Worm (Caenorhabditis elegans) whole organism, mixed stage, embryonic: ENCODE results near the gene F59C12.4.

Source experiments
- bed-3 ChIP-seq: fragments of 200-800 bp; sonication (Bioruptor generic); optimal IDR thresholded peaks from 3 replicates; lab custom pipeline; 2018; ENCODE audit warnings: mild to moderate bottlenecking, missing genetic modification characterization, moderate library complexity, missing compliant biosample characterization
- blmp-1 ChIP-seq: fragments of 150-350 bp; optimal IDR thresholded peaks from 2 replicates; lab custom pipeline; 2014; ENCODE audit warnings: missing biosample characterization, missing genetic modification characterization
- ceh-39 ChIP-seq: fragments of 150-350 bp; optimal IDR thresholded peaks from 2 replicates; lab custom pipeline; 2014; ENCODE audit warnings: missing biosample characterization, missing genetic modification characterization
- ceh-43 ChIP-seq: fragments of 200-800 bp; sonication (Bioruptor generic); optimal IDR thresholded peaks from 2 replicates; lab custom pipeline; 2018; ENCODE audit warnings: mild to moderate bottlenecking, missing genetic modification characterization, moderate library complexity, missing compliant biosample characterization
- ceh-83 ChIP-seq: fragments of 200-800 bp; sonication (Bioruptor generic); optimal IDR thresholded peaks from 2 replicates; lab custom pipeline; 2018; ENCODE audit warnings: mild to moderate bottlenecking, missing genetic modification characterization, missing compliant biosample characterization
- ces-1 ChIP-seq: fragments of 150-350 bp; optimal IDR thresholded peaks from 2 replicates; lab custom pipeline; 2014; ENCODE audit warnings: missing biosample characterization, missing genetic modification reagents, missing genetic modification characterization
- cnd-1 ChIP-seq: fragments of 200-800 bp; sonication (Bioruptor generic); optimal IDR thresholded peaks from 2 replicates; lab custom pipeline; 2018; ENCODE audit warnings: mild to moderate bottlenecking, missing genetic modification characterization, missing compliant biosample characterization
- drap-1 ChIP-seq: fragments of 200-800 bp; sonication (Bioruptor generic); optimal IDR thresholded peaks from 3 replicates; lab custom pipeline; 2018; ENCODE audit warnings: mild to moderate bottlenecking, missing genetic modification characterization, missing compliant biosample characterization
- elt-1 ChIP-seq: sonication (generic microtip); optimal IDR thresholded peaks from 2 replicates; lab custom pipeline; 2017; ENCODE audit warnings: missing genetic modification characterization, mild to moderate bottlenecking, missing compliant biosample characterization, antibody characterized with exemption, moderate library complexity, borderline replicate concordance; ENCODE audit not compliant: insufficient read depth
- elt-3 ChIP-seq: fragments of 150-350 bp; optimal IDR thresholded peaks from 2 replicates; lab custom pipeline; 2014; ENCODE audit warnings: missing biosample characterization, missing genetic modification characterization
- flh-1 ChIP-seq: fragments of 200-800 bp; sonication (Bioruptor generic); optimal IDR thresholded peaks from 2 replicates; lab custom pipeline; 2018; ENCODE audit warnings: mild to moderate bottlenecking, missing genetic modification characterization, moderate library complexity, missing compliant biosample characterization
- ham-2 ChIP-seq: fragments of 200-800 bp; sonication (Bioruptor generic); optimal IDR thresholded peaks from 2 replicates; lab custom pipeline; 2018; ENCODE audit warnings: mild to moderate bottlenecking, missing genetic modification characterization, missing compliant biosample characterization
- hlh-1 ChIP-seq: fragments of 150-350 bp; optimal IDR thresholded peaks from 2 replicates; lab custom pipeline; 2014; ENCODE audit warnings: missing biosample characterization, missing genetic modification reagents, missing genetic modification characterization
- lin-13 ChIP-seq: fragments of 150-350 bp; optimal IDR thresholded peaks from 2 replicates; lab custom pipeline; 2014; ENCODE audit warnings: missing biosample characterization, missing genetic modification characterization
- lin-32 ChIP-seq: fragments of 200-800 bp; sonication (Bioruptor generic); optimal IDR thresholded peaks from 2 replicates; lab custom pipeline; 2018; ENCODE audit warnings: mild to moderate bottlenecking, missing genetic modification characterization, missing compliant biosample characterization
- lsy-2 ChIP-seq: fragments of 150-350 bp; optimal IDR thresholded peaks from 2 replicates; lab custom pipeline; 2014; ENCODE audit warnings: missing biosample characterization, missing genetic modification characterization
- mab-5 ChIP-seq: fragments of 150-350 bp; optimal IDR thresholded peaks from 2 replicates; lab custom pipeline; 2014; ENCODE audit warnings: missing biosample characterization, missing genetic modification characterization
- mep-1 ChIP-seq: fragments of 150-350 bp; optimal IDR thresholded peaks from 2 replicates; lab custom pipeline; 2017; ENCODE audit warnings: missing biosample characterization, missing genetic modification reagents, missing genetic modification characterization, inconsistent platforms
- mls-2 ChIP-seq: sonication (generic microtip); optimal IDR thresholded peaks from 2 replicates; lab custom pipeline; 2016; ENCODE audit warnings: mild to moderate bottlenecking, missing genetic modification characterization, moderate library complexity, missing compliant biosample characterization
- nhr-12 ChIP-seq: fragments of 150-350 bp; optimal IDR thresholded peaks from 2 replicates; lab custom pipeline; 2014; ENCODE audit warnings: missing biosample characterization, missing genetic modification characterization
- nhr-2 ChIP-seq: fragments of 150-350 bp; optimal IDR thresholded peaks from 2 replicates; lab custom pipeline; 2014; ENCODE audit warnings: missing biosample characterization, missing genetic modification characterization
- nhr-237 ChIP-seq: fragments of 150-350 bp; optimal IDR thresholded peaks from 2 replicates; lab custom pipeline; 2014; ENCODE audit warnings: missing biosample characterization, missing genetic modification characterization
- nhr-28 ChIP-seq: fragments of 150-350 bp; optimal IDR thresholded peaks from 2 replicates; lab custom pipeline; 2014; ENCODE audit warnings: missing biosample characterization, missing genetic modification characterization
- nhr-76 ChIP-seq: sonication (generic microtip); optimal IDR thresholded peaks from 2 replicates; lab custom pipeline; 2017; ENCODE audit warnings: missing biosample characterization, missing genetic modification characterization
- pha-4 ChIP-seq: fragments of 150-350 bp; optimal IDR thresholded peaks from 2 replicates; lab custom pipeline; 2018; ENCODE audit warnings: missing biosample characterization, missing genetic modification reagents, missing genetic modification characterization
- sem-2 ChIP-seq: fragments of 200-800 bp; sonication (Bioruptor generic); optimal IDR thresholded peaks from 2 replicates; lab custom pipeline; 2018; ENCODE audit warnings: mild to moderate bottlenecking, missing genetic modification characterization, missing compliant biosample characterization
- snpc-4 ChIP-seq: fragments of 150-350 bp; optimal IDR thresholded peaks from 2 replicates; lab custom pipeline; 2014; ENCODE audit warnings: missing biosample characterization, missing genetic modification characterization
- sptf-1 ChIP-seq: sonication (generic microtip); optimal IDR thresholded peaks from 2 replicates; lab custom pipeline; 2017; ENCODE audit warnings: mild to moderate bottlenecking, missing genetic modification characterization, moderate library complexity, missing compliant biosample characterization
- unc-120 ChIP-seq: sonication (generic microtip); optimal IDR thresholded peaks from 2 replicates; lab custom pipeline; 2017; ENCODE audit warnings: missing genetic modification characterization, missing compliant biosample characterization; ENCODE audit not compliant: poor library complexity, severe bottlenecking
- unc-39 ChIP-seq: fragments of 150-350 bp; optimal IDR thresholded peaks from 2 replicates; lab custom pipeline; 2014; ENCODE audit warnings: missing biosample characterization, missing genetic modification characterization
- unc-62 ChIP-seq: fragments of 150-350 bp; optimal IDR thresholded peaks from 2 replicates; lab custom pipeline; 2014; ENCODE audit warnings: missing biosample characterization, missing genetic modification reagents, missing genetic modification characterization
- zip-8 ChIP-seq: fragments of 150-350 bp; optimal IDR thresholded peaks from 2 replicates; lab custom pipeline; 2014; ENCODE audit warnings: missing biosample characterization, missing genetic modification characterization
- ztf-11 ChIP-seq: fragments of 150-350 bp; optimal IDR thresholded peaks from 2 replicates; lab custom pipeline; 2014; ENCODE audit warnings: missing biosample characterization, missing genetic modification characterization

The F59C12.4 gene

DNA sequence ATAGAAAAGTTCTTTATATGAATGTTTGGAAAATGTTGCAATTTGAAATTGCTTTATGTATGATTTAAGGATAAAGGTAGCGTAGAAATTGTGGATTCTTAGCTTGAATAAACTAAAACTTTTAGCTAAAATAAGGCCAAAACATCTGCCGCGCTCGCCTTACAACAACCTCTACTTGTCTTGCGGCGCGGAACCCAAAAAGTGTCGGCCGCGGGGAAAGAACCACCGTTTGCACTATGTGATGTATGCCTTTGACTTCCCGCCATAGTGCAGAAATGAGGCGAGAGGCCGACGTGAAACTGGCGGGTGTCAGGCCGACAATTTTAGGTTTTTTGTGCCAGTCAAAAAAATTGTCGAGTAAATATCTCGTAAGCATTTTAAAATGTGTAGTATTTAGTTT is 30.5 kb downstream of the F59C12.4 start:
- TF ChIP-seq pha-4 (tag; lab: Kevin White, UChicago) (no peak), elt-1 (no peak), drap-1 (GFP tag; lab: Kevin White, UChicago) (no peak), ham-2 (GFP tag; lab: Kevin White, UChicago) (no peak), mls-2 (no peak), sem-2 (no peak), bed-3 (GFP tag; lab: Kevin White, UChicago) (no peak), blmp-1 (no peak), unc-39 (tag; lab: Kevin White, UChicago) (no peak), nhr-12 (tag; lab: Kevin White, UChicago) (no peak)
- TF ChIP-seq, all 35 proteins: peak for 0

DNA sequence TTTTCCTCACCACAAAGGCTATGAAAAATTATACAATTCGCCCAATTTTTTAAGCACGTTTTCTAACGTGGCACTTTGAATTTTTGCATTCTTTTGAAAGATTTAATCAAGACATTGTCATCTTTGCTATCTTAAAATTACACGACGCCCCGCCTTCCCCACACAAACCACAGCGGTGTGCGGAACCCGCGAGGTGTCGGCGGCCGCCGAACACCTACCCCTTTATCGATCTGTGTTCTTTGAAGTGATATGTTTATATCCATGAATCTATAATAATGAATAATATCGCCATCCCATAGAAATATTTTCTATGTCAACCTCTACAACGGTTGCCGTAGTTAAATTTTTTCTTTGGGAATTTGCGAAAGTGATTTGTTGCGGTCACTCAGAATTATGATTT is 36.1 kb downstream of the F59C12.4 start:
- no peak for TF ChIP-seq nhr-76 (tag; lab: Kevin White, UChicago)
- no peak for TF ChIP-seq unc-120
- no peak for TF ChIP-seq mep-1 (tag; lab: Kevin White, UChicago)
- TF ChIP-seq unc-39 (tag; lab: Kevin White, UChicago), result no peak
- TF ChIP-seq unc-62 (GFP tag; lab: Kevin White, UChicago), result no peak
- TF ChIP-seq zip-8 (tag; lab: Kevin White, UChicago), result no peak
- TF ChIP-seq lin-32 (GFP tag; lab: Kevin White, UChicago), result no peak
- TF ChIP-seq nhr-28 (tag; lab: Kevin White, UChicago), result no peak
- TF ChIP-seq ceh-83 (GFP tag; lab: Kevin White, UChicago), result no peak
- TF ChIP-seq lsy-2 (tag; lab: Kevin White, UChicago), result no peak
- no peak for TF ChIP-seq sem-2
- TF ChIP-seq bed-3 (GFP tag; lab: Kevin White, UChicago), result no peak
- no peak for TF ChIP-seq elt-3
- no peak for TF ChIP-seq ceh-43 (GFP tag; lab: Kevin White, UChicago)
- TF ChIP-seq nhr-237 (tag; lab: Kevin White, UChicago), result no peak
- TF ChIP-seq blmp-1, result no peak
- no peak for TF ChIP-seq ces-1 (GFP tag; lab: Kevin White, UChicago)
- no peak for TF ChIP-seq snpc-4 (tag; lab: Kevin White, UChicago)

DNA sequence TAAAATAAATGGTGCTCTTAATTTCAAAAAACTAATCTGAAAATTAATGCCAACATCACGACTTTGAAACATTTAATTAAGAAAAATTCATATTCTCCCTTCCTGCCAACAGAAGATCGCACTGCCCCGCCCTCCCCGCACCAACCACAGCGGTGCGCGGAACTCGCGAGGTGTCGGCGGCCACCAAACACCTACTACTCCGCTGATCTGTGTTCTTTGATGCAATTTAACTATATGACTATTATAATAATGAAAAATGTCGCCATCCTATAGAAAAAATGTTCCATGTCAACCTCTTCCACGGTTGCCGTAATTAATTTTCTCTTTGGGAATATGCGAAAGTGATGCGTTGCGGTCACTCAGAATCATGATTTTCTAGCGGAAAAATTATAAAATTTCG is 36.6 kb downstream of the F59C12.4 start:
- TF ChIP-seq nhr-2 (tag; lab: Kevin White, UChicago), result no peak
- TF ChIP-seq mls-2, result no peak
- no peak for TF ChIP-seq mab-5

DNA sequence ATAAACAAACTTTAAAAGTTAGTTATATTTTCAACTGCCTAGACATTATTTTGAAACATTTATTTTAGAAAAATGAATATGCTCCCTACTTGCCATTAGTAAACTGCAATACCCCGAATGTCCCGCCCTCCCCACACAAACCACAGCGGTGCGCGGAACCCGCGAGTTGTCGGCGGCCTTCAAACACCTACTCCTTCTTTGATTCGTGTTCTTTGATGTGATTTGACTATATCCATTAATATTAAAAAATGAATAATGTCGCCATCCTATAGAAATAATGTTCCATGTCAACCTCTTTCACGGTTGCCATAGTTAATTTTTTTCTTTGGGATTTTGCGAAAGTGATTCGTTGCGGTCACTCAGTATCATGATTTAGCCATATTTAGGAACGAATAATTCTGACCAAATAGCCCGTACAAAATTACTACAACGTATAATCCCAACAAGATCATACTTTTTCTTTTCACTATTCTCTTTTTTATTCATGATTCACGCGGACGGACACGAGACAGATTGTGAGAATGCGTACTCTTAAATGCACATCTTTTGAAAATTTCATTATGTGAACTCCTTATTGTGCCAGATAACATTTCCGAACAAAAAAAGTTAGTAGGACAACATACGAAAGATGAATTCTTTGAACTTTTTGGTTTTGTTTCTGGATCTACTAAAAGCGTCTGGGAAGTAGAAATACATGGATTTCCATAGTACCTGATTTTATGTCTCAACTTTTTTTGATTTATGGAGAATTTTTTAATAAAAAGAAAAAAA is 37.7 kb downstream of the F59C12.4 start:
- TF ChIP-seq ceh-39 (tag; lab: Kevin White, UChicago), result peak; percentile 2
- no peak for TF ChIP-seq zip-8 (tag; lab: Kevin White, UChicago)

DNA sequence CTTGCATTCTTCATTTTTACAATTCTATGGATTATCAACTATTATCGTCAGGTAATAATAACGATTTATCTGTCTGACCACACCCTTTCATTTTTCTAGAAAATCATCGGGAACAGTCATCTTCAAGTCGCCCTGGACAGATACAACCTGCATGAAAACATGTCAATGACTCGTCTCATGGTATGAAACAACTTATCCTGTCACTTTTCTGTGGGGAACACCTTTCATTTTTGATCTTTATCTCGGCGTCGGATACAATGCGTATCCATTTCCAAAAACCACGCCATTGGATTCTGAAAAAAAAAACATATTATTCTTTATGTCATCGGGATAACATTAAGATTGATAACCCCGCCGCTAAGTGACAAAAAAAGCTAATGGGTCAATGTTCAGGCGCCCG is 41.5 kb downstream of the F59C12.4 start:
- TF ChIP-seq nhr-237 (tag; lab: Kevin White, UChicago), result no peak
- TF ChIP-seq flh-1 (GFP tag; lab: Kevin White, UChicago), result no peak
- TF ChIP-seq nhr-28 (tag; lab: Kevin White, UChicago), result no peak
- TF ChIP-seq bed-3 (GFP tag; lab: Kevin White, UChicago), result no peak
- no peak for TF ChIP-seq unc-120
- no peak for TF ChIP-seq ztf-11 (tag; lab: Kevin White, UChicago)

DNA sequence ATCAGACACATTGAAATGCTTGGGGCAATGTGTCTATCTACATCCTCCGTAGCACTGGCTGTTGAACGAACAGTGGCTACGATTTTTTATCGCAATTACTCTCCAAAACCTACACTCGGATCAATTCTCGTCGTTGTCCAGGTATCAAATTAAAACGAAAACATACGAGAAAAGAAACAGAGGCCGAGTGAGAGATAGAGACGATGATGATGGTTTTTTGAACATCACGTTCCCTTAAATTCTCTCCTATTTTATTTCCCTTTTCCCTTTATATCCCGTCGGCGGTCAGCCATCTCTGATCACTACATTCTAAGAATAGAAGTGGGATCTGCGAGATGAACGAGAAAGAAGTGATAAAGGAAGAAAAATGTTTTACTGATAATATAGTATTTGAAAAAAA is 43.0 kb downstream of the F59C12.4 start:
- no peak for TF ChIP-seq cnd-1
- no peak for TF ChIP-seq hlh-1 (tag; lab: Kevin White, UChicago)
- TF ChIP-seq ces-1 (GFP tag; lab: Kevin White, UChicago), result no peak
- TF ChIP-seq unc-62 (GFP tag; lab: Kevin White, UChicago), result no peak
- no peak for TF ChIP-seq ceh-43 (GFP tag; lab: Kevin White, UChicago)
- TF ChIP-seq nhr-12 (tag; lab: Kevin White, UChicago), result no peak
- no peak for TF ChIP-seq blmp-1
- TF ChIP-seq mls-2, result no peak
- TF ChIP-seq mep-1 (tag; lab: Kevin White, UChicago), result no peak
- TF ChIP-seq nhr-28 (tag; lab: Kevin White, UChicago), result no peak
- no peak for TF ChIP-seq ceh-83 (GFP tag; lab: Kevin White, UChicago)
- no peak for TF ChIP-seq lsy-2 (tag; lab: Kevin White, UChicago)
- no peak for TF ChIP-seq lin-13
- TF ChIP-seq pha-4 (tag; lab: Kevin White, UChicago), result no peak
- no peak for TF ChIP-seq sptf-1
